Worm (Caenorhabditis elegans): Measurements from ENCODE around the gene F48G7.10.

- no peak for TF ChIP-seq R02D3.7 (tag; optimal IDR thresholded peaks at IDR 0.05)
- TF ChIP-seq nhr-10 (tag; optimal IDR thresholded peaks at IDR 0.05) = no peak
- TF ChIP-seq aly-2 (tag; optimal IDR thresholded peaks at IDR 0.05) = no peak
- no peak for TF ChIP-seq nhr-237 (tag; optimal IDR thresholded peaks at IDR 0.05)
- TF ChIP-seq F13H6.1 (tag; optimal IDR thresholded peaks at IDR 0.05) = no peak
- no peak for TF ChIP-seq unc-62 (GFP tag; optimal IDR thresholded peaks at IDR 0.05)
- TF ChIP-seq mab-5 (tag; optimal IDR thresholded peaks at IDR 0.05) = no peak
- no peak for TF ChIP-seq nhr-77 (tag; optimal IDR thresholded peaks at IDR 0.05)
- TF ChIP-seq ceh-82 (tag; optimal IDR thresholded peaks at IDR 0.05) = no peak
- no peak for TF ChIP-seq lin-39 (tag; optimal IDR thresholded peaks at IDR 0.05)
Observed at ce11 chrV:652940-653339, 18.2 kb upstream of the F48G7.10 start, which contains the start of gene srj-5.

Data from whole organism, L2 larva.